Fruit fly (Drosophila melanogaster) S2 (cell line): ENCODE measurements around the gene Nepl6.

ENCODE experiments used
- CG8478 ChIP-seq: fragments of >200 bp; optimal IDR thresholded peaks from 2 replicates; lab custom pipeline; 2018
- CTCF ChIP-seq, 2 experiments: fragments of >200 bp; optimal IDR thresholded peaks; 2 replicates each; lab custom pipeline; 2018

dm6 chr2L:6373141-6373540, 12.2 kb downstream of the Nepl6 start:
- no peak for TF ChIP-seq CTCF (optimal IDR thresholded peaks at IDR 0.05; lab: Kevin White, UChicago)
- TF ChIP-seq CG8478 (lab: Kevin White, UChicago) = no peak
